Fruit fly (Drosophila melanogaster) whole organism, embryonic: ENCODE measurements around the gene Takl2.

Experiments used
- Adf1 ChIP-seq: fragments of 200-800 bp; sonication (Bioruptor generic); IDR thresholded peaks from 2 replicates; pipeline ENCODE4 v1.3.6; 2022; ENCODE audit warnings: missing biosample characterization, missing genetic modification characterization
- Atf-2 ChIP-seq: fragments of 200-800 bp; sonication (Bioruptor generic); optimal IDR thresholded peaks from 2 replicates; lab custom pipeline; 2016; ENCODE audit warnings: missing biosample characterization, missing genetic modification characterization
- CG11456 ChIP-seq: fragments of 200-800 bp; sonication (Bioruptor generic); IDR thresholded peaks from 3 replicates; pipeline ENCODE4 v1.3.6; 2022; ENCODE audit warnings: missing biosample characterization, missing genetic modification characterization
- CG12942 ChIP-seq: fragments of 200-800 bp; sonication (Bioruptor generic); optimal IDR thresholded peaks from 3 replicates; lab custom pipeline; 2016; ENCODE audit warnings: missing biosample characterization, missing genetic modification characterization
- CG13123 ChIP-seq: fragments of 200-800 bp; sonication (Bioruptor generic); optimal IDR thresholded peaks from 2 replicates; lab custom pipeline; 2016; ENCODE audit warnings: missing biosample characterization, missing genetic modification characterization
- CG13624 ChIP-seq: fragments of 200-800 bp; sonication (Bioruptor generic); optimal IDR thresholded peaks from 2 replicates; lab custom pipeline; 2016; ENCODE audit warnings: missing biosample characterization, missing genetic modification characterization
- CG15011 ChIP-seq: fragments of 200-800 bp; sonication (Bioruptor generic); optimal IDR thresholded peaks from 3 replicates; lab custom pipeline; 2018; ENCODE audit warnings: missing biosample characterization, mild to moderate bottlenecking, missing genetic modification characterization
- CG16779 ChIP-seq: fragments of 200-800 bp; sonication (Bioruptor generic); IDR thresholded peaks from 2 replicates; pipeline ENCODE4 v1.3.6; 2022; ENCODE audit warnings: missing biosample characterization, missing genetic modification characterization
- CG32767 ChIP-seq: fragments of 200-800 bp; sonication (Bioruptor generic); IDR thresholded peaks from 2 replicates; pipeline ENCODE4 v1.3.6; 2022; ENCODE audit warnings: missing biosample characterization, missing genetic modification characterization
- CG3281 ChIP-seq: fragments of 200-800 bp; sonication (Bioruptor generic); optimal IDR thresholded peaks from 3 replicates; lab custom pipeline; 2017; ENCODE audit warnings: missing biosample characterization, mild to moderate bottlenecking, missing genetic modification characterization
- CG34224 ChIP-seq: fragments of 200-800 bp; sonication (Bioruptor generic); IDR thresholded peaks from 3 replicates; pipeline ENCODE4 v1.3.6; 2022; ENCODE audit warnings: missing biosample characterization, missing genetic modification characterization; ENCODE audit not compliant: partially characterized antibody
- CG4424 ChIP-seq: fragments of 200-800 bp; sonication (Bioruptor generic); optimal IDR thresholded peaks from 3 replicates; lab custom pipeline; 2016; ENCODE audit warnings: missing biosample characterization, missing genetic modification characterization
- CG4707 ChIP-seq: fragments of 200-800 bp; sonication (Bioruptor generic); optimal IDR thresholded peaks from 2 replicates; lab custom pipeline; 2018; ENCODE audit warnings: missing biosample characterization, mild to moderate bottlenecking, missing genetic modification characterization, moderate library complexity
- CG4730 ChIP-seq: fragments of 200-800 bp; sonication (Bioruptor generic); IDR thresholded peaks from 2 replicates; pipeline ENCODE4 v1.3.6; 2022; ENCODE audit warnings: missing biosample characterization, missing genetic modification characterization
- CG7271 ChIP-seq: fragments of 200-800 bp; sonication (Bioruptor generic); optimal IDR thresholded peaks from 2 replicates; lab custom pipeline; 2018; ENCODE audit warnings: missing biosample characterization, mild to moderate bottlenecking, missing genetic modification characterization, moderate library complexity
- CG8281 ChIP-seq: fragments of 200-800 bp; sonication (Bioruptor generic); optimal IDR thresholded peaks from 2 replicates; lab custom pipeline; 2018; ENCODE audit warnings: missing biosample characterization, mild to moderate bottlenecking, missing genetic modification characterization, moderate library complexity
- CG9876 ChIP-seq: fragments of 200-800 bp; sonication (Bioruptor generic); optimal IDR thresholded peaks from 2 replicates; lab custom pipeline; 2016; ENCODE audit warnings: missing biosample characterization, missing genetic modification characterization
- CTCF ChIP-seq: fragments of 200-800 bp; sonication (Bioruptor generic); optimal IDR thresholded peaks from 2 replicates; lab custom pipeline; 2017; ENCODE audit warnings: missing biosample characterization, mild to moderate bottlenecking, missing genetic modification characterization, moderate library complexity
- CoRest ChIP-seq: fragments of 200-800 bp; sonication (Bioruptor generic); optimal IDR thresholded peaks from 3 replicates; lab custom pipeline; 2018; ENCODE audit warnings: missing biosample characterization, mild to moderate bottlenecking, missing genetic modification characterization, moderate library complexity
- Dbx ChIP-seq: fragments of 200-800 bp; sonication (Bioruptor generic); IDR thresholded peaks from 3 replicates; pipeline ENCODE4 v1.3.6; 2022; ENCODE audit warnings: missing biosample characterization, missing genetic modification characterization
- Dfd ChIP-seq, 2 experiments: fragments of >200 bp; optimal IDR thresholded peaks; 2 replicates each; lab custom pipeline; 2017; ENCODE audit warnings: missing biosample characterization in 2 of 2, missing genetic modification characterization in 2 of 2
- Dip2 ChIP-seq: fragments of 200-800 bp; sonication (Bioruptor generic); IDR thresholded peaks from 2 replicates; pipeline ENCODE4 v1.3.6; 2022; ENCODE audit warnings: missing biosample characterization, missing genetic modification characterization
- Dll ChIP-seq: fragments of 200-800 bp; sonication (Bioruptor generic); IDR thresholded peaks from 4 replicates; pipeline ENCODE4 v1.3.6; 2022; ENCODE audit warnings: missing biosample characterization, missing genetic modification characterization; ENCODE audit not compliant: partially characterized antibody
- Dp ChIP-seq: fragments of 200-800 bp; sonication (Bioruptor generic); optimal IDR thresholded peaks from 2 replicates; lab custom pipeline; 2018; ENCODE audit warnings: missing biosample characterization, mild to moderate bottlenecking, missing genetic modification characterization, moderate library complexity
- E2f2 ChIP-seq: fragments of 200-800 bp; sonication (Bioruptor generic); IDR thresholded peaks from 2 replicates; pipeline ENCODE4 v1.3.6; 2022; ENCODE audit warnings: missing biosample characterization, missing genetic modification characterization
- Ets65A ChIP-seq: fragments of 200-800 bp; sonication (Bioruptor generic); peaks from one replicate; lab custom pipeline; 2016; ENCODE audit warnings: missing biosample characterization, missing genetic modification characterization
- HLH3B ChIP-seq: fragments of 200-800 bp; sonication (Bioruptor generic); IDR thresholded peaks from 2 replicates; pipeline ENCODE4 v1.3.6; 2022; ENCODE audit warnings: missing biosample characterization, missing genetic modification characterization
- Hey ChIP-seq: fragments of 200-800 bp; sonication (Bioruptor generic); optimal IDR thresholded peaks from 3 replicates; lab custom pipeline; 2018; ENCODE audit warnings: missing biosample characterization, mild to moderate bottlenecking, missing genetic modification characterization
- HmgZ ChIP-seq: fragments of 200-800 bp; sonication (Bioruptor generic); optimal IDR thresholded peaks from 2 replicates; lab custom pipeline; 2018; ENCODE audit warnings: missing biosample characterization, mild to moderate bottlenecking, missing genetic modification characterization
- Hr51 ChIP-seq, 2 experiments: fragments of 200-800 bp; sonication (Bioruptor generic); optimal IDR thresholded peaks; 2 replicates in 1 of 2; 3 replicates in 1 of 2; lab custom pipeline; 2016 to 2018; ENCODE audit warnings: missing biosample characterization in 2 of 2, missing genetic modification characterization in 2 of 2, mild to moderate bottlenecking in 1 of 2, moderate library complexity in 1 of 2
- Lpt ChIP-seq: fragments of >200 bp; optimal IDR thresholded peaks from 2 replicates; lab custom pipeline; 2018; ENCODE audit warnings: missing biosample characterization, missing genetic modification characterization
- MESR4 ChIP-seq: fragments of 200-800 bp; sonication (Bioruptor generic); optimal IDR thresholded peaks from 2 replicates; lab custom pipeline; 2018; ENCODE audit warnings: missing biosample characterization, mild to moderate bottlenecking, missing genetic modification characterization, moderate library complexity
- Mad ChIP-seq: fragments of 200-800 bp; sonication (Bioruptor generic); optimal IDR thresholded peaks from 2 replicates; lab custom pipeline; 2016; ENCODE audit warnings: missing biosample characterization, missing genetic modification characterization
- Side ChIP-seq: fragments of 200-800 bp; sonication (Bioruptor generic); optimal IDR thresholded peaks from 2 replicates; lab custom pipeline; 2016; ENCODE audit warnings: missing biosample characterization, missing genetic modification characterization
- Spps ChIP-seq: fragments of 200-800 bp; sonication (Bioruptor generic); optimal IDR thresholded peaks from 2 replicates; lab custom pipeline; 2018; ENCODE audit warnings: missing biosample characterization, mild to moderate bottlenecking, missing genetic modification characterization
- Tbp ChIP-seq: fragments of >200 bp; optimal IDR thresholded peaks from 2 replicates; lab custom pipeline; 2018; ENCODE audit warnings: missing biosample characterization, missing genetic modification characterization
- ac ChIP-seq: fragments of 200-800 bp; sonication (Bioruptor generic); optimal IDR thresholded peaks from 3 replicates; lab custom pipeline; 2017; ENCODE audit warnings: missing biosample characterization, mild to moderate bottlenecking, missing genetic modification characterization
- ase ChIP-seq: fragments of 200-800 bp; sonication (Bioruptor generic); IDR thresholded peaks from 3 replicates; pipeline ENCODE4 v1.3.6; 2022; ENCODE audit warnings: missing biosample characterization, missing genetic modification characterization
- bcd ChIP-seq: fragments of 200-800 bp; sonication (Bioruptor generic); optimal IDR thresholded peaks from 2 replicates; lab custom pipeline; 2017; ENCODE audit warnings: missing biosample characterization, mild to moderate bottlenecking, missing genetic modification characterization
- btn ChIP-seq: fragments of 200-800 bp; sonication (Bioruptor generic); optimal IDR thresholded peaks from 2 replicates; lab custom pipeline; 2016; ENCODE audit warnings: missing biosample characterization, missing genetic modification characterization
- dati ChIP-seq: fragments of 200-800 bp; sonication (Bioruptor generic); IDR thresholded peaks from 2 replicates; pipeline ENCODE4 v1.3.6; 2022; ENCODE audit warnings: missing biosample characterization, missing genetic modification characterization
- gt ChIP-seq: fragments of 200-800 bp; sonication (Bioruptor generic); IDR thresholded peaks from 2 replicates; pipeline ENCODE4 v1.3.6; 2022; ENCODE audit warnings: missing biosample characterization, missing genetic modification characterization
- h ChIP-seq: fragments of >200 bp; optimal IDR thresholded peaks from 2 replicates; lab custom pipeline; 2017
- hth ChIP-seq: fragments of >200 bp; optimal IDR thresholded peaks from 2 replicates; lab custom pipeline; 2017; ENCODE audit warnings: inconsistent platforms
- jumu ChIP-seq: fragments of 200-800 bp; sonication (Bioruptor generic); optimal IDR thresholded peaks from 3 replicates; lab custom pipeline; 2016; ENCODE audit warnings: missing biosample characterization, missing genetic modification characterization
- lab ChIP-seq: fragments of 200-800 bp; sonication (Bioruptor generic); optimal IDR thresholded peaks from 3 replicates; lab custom pipeline; 2017; ENCODE audit warnings: missing biosample characterization, missing genetic modification characterization, mild to moderate bottlenecking, moderate library complexity, missing genetic modification reagents
- p53 ChIP-seq: fragments of 200-800 bp; sonication (Bioruptor generic); optimal IDR thresholded peaks from 2 replicates; lab custom pipeline; 2016; ENCODE audit warnings: missing biosample characterization, missing genetic modification characterization
- phol ChIP-seq: fragments of 200-800 bp; sonication (Bioruptor generic); optimal IDR thresholded peaks from 3 replicates; lab custom pipeline; 2018; ENCODE audit warnings: missing biosample characterization, mild to moderate bottlenecking, missing genetic modification characterization, moderate library complexity
- salm ChIP-seq: fragments of 200-800 bp; sonication (Bioruptor generic); optimal IDR thresholded peaks from 2 replicates; lab custom pipeline; 2018; ENCODE audit warnings: missing biosample characterization, mild to moderate bottlenecking, missing genetic modification characterization
- shn ChIP-seq: fragments of 200-800 bp; sonication (Bioruptor generic); optimal IDR thresholded peaks from 3 replicates; lab custom pipeline; 2016; ENCODE audit warnings: missing biosample characterization, missing genetic modification characterization
- ssp ChIP-seq: fragments of 200-800 bp; sonication (Bioruptor generic); IDR thresholded peaks from 2 replicates; pipeline ENCODE4 v1.3.6; 2022; ENCODE audit warnings: missing biosample characterization, missing genetic modification characterization
- z ChIP-seq: fragments of 200-800 bp; sonication (Bioruptor generic); IDR thresholded peaks from 3 replicates; pipeline ENCODE4 v1.3.6; 2022; ENCODE audit warnings: missing biosample characterization, missing genetic modification characterization
- zen ChIP-seq: fragments of 200-800 bp; sonication (Bioruptor generic); optimal IDR thresholded peaks from 3 replicates; lab custom pipeline; 2018; ENCODE audit warnings: missing biosample characterization, mild to moderate bottlenecking, missing genetic modification characterization, moderate library complexity

The Takl2 gene

DNA sequence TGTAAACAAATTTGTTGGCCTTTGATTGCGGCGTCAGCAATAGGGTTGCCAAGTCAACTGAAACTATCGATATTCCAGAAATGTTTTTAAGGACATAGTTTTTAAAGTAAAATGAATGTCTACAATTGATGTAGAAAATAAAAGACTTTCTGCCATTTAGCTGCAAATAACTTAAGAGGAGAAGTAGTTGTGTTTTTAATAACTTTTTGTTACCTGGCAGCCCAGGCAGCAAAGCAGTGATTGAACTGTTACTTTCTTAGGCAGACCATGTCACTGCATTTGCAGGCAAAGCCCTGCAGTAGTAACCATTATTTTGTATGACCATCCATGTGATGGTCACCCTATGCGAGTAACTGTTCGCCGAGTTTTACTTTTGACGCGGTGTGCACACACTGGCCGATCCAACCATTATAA is 16.9 kb upstream of the Takl2 start, which contains the start of the genes rumi, CG7029 and Usp12-46 (continued):
- TF ChIP-seq CG34224 (GFP tag; lab: Robert Waterston, UW) (peak; percentile 81), CG16779 (GFP tag; lab: Robert Waterston, UW) (peak; percentile 76; the same call in 1 of the 2 replicates), CG7271 (tag; lab: Kevin White, UChicago) (peak; percentile 58), CG12942 (GFP tag; lab: Kevin White, UChicago) (peak; percentile 76), HLH3B (GFP tag; lab: Robert Waterston, UW) (peak; percentile 81), z (GFP tag; lab: Robert Waterston, UW) (no peak), CG4424 (peak; percentile 88), dati (GFP tag; lab: Robert Waterston, UW) (0 out of 2 replicates have a peak, but pooled peaks have one; percentile 39), ssp (GFP tag; lab: Robert Waterston, UW) (peak; percentile 75), CG11456 (GFP tag; lab: Robert Waterston, UW) (peak; percentile 86), Adf1 (GFP tag; lab: Robert Waterston, UW) (peak; percentile 41; the same call in 1 of the 2 replicates), CoRest (tag; lab: Kevin White, UChicago) (peak; percentile 87), Atf-2 (GFP tag; lab: Kevin White, UChicago) (peak; percentile 87), Lpt (no peak), CG4730 (peak; percentile 71), HmgZ (peak; percentile 96), CG32767 (GFP tag; lab: Robert Waterston, UW) (peak; percentile 85), Tbp (GFP tag; lab: Kevin White, UChicago) (no peak), Hr51 (GFP tag; optimal IDR thresholded peaks at IDR 0.05; lab: Kevin White, UChicago) (peak; percentile 86 to 90), CG13123 (peak; percentile 68), h (lab: Kevin White, UChicago) (no peak), Dfd (GFP tag; optimal IDR thresholded peaks at IDR 0.05; lab: Kevin White, UChicago) (no peak), p53 (GFP tag; lab: Kevin White, UChicago) (peak; percentile 86), CG3281 (GFP tag; lab: Kevin White, UChicago) (peak; percentile 80), CG4707 (GFP tag; lab: Kevin White, UChicago) (peak; percentile 67), btn (peak; percentile 72), CTCF (GFP tag; lab: Kevin White, UChicago) (no peak), Side (GFP tag; lab: Kevin White, UChicago) (peak; percentile 91), Dp (GFP tag; lab: Kevin White, UChicago) (peak; percentile 44), salm (peak; percentile 69), shn (peak; percentile 89), zen (peak; percentile 89), Spps (peak; percentile 67), phol (tag; lab: Kevin White, UChicago) (peak; percentile 90), ase (GFP tag; lab: Robert Waterston, UW) (peak; percentile 81), ac (peak; percentile 23), Mad (peak; percentile 89), hth (no peak), jumu (GFP tag; lab: Kevin White, UChicago) (peak; percentile 94), CG9876 (GFP tag; lab: Kevin White, UChicago) (peak; percentile 84), Dll (GFP tag; lab: Robert Waterston, UW) (peak; percentile 89), Hey (tag; lab: Kevin White, UChicago) (no peak), MESR4 (no peak), CG8281 (tag; lab: Kevin White, UChicago) (peak; percentile 47), CG15011 (no peak), E2f2 (GFP tag; lab: Robert Waterston, UW) (peak; percentile 63), gt (GFP tag; lab: Robert Waterston, UW) (peak; percentile 16; the same call in 1 of the 2 replicates), CG13624 (peak; percentile 89), lab (GFP tag; lab: Kevin White, UChicago) (peak; percentile 90), bcd (peak; percentile 76), Dbx (peak; percentile 87), Dip2 (no peak), Ets65A (GFP tag; lab: Kevin White, UChicago) (peak; percentile 99)
